Worm (Caenorhabditis elegans) whole organism, L4 larva: ENCODE results near the gene Y110A2AL.9.

Source experiments
- Y105C5A.15 ChIP-seq: fragments of 200-800 bp; sonication (Bioruptor generic); IDR thresholded peaks from 2 replicates; pipeline ENCODE4 v1.3.6; 2022; ENCODE audit warnings: missing genetic modification characterization, missing compliant biosample characterization
- ceh-20 ChIP-seq: fragments of 200-800 bp; sonication (Bioruptor generic); IDR thresholded peaks from 2 replicates; pipeline ENCODE4 v1.3.6; 2022; ENCODE audit warnings: missing genetic modification reagents, missing genetic modification characterization, missing compliant biosample characterization
- ceh-28 ChIP-seq: fragments of 150-350 bp; optimal IDR thresholded peaks from 2 replicates; lab custom pipeline; 2014; ENCODE audit warnings: missing biosample characterization, missing genetic modification reagents, missing genetic modification characterization
- lsy-2 ChIP-seq, 2 experiments: fragments of 150-350 bp in 1 of 2; sonication (generic microtip) in 1 of 2; optimal IDR thresholded peaks; 2 replicates each; lab custom pipeline; 2014 to 2017; ENCODE audit warnings: missing biosample characterization in 2 of 2, missing genetic modification characterization in 2 of 2
- pqm-1 ChIP-seq: sonication (generic microtip); optimal IDR thresholded peaks from 2 replicates; lab custom pipeline; 2017; ENCODE audit warnings: missing biosample characterization, missing genetic modification characterization

ce11 chrII:2822435-2822920 lies 44.0 kb downstream of the Y110A2AL.9 start, which contains the start of the genes fut-4 and K12H6.10:
- TF ChIP-seq pqm-1 (tag; lab: Kevin White, UChicago) (no peak), lsy-2 (tag; optimal IDR thresholded peaks at IDR 0.05; lab: Kevin White, UChicago) (no peak), ceh-28 (tag; lab: Kevin White, UChicago) (no peak), ceh-20 (GFP tag; lab: Robert Waterston, UW) (no peak), Y105C5A.15 (no peak)
